Worm (Caenorhabditis elegans): ENCODE data around the gene F17C11.4.

F17C11.4 gene

ce11 chrV:10932411-10932810 lies 19.2 kb upstream of the F17C11.4 start, which contains the start of gene F58B4.5:
TSS of gene F58B4.5 (plus strand) at chrV:10932693.
- TF ChIP-seq nhr-20 (tag; optimal IDR thresholded peaks at IDR 0.05) (peak; percentile 51), lin-35 (GFP tag; optimal IDR thresholded peaks at IDR 0.05) (peak in 1 of 2 experiments; percentile 19), nhr-77 (tag; optimal IDR thresholded peaks at IDR 0.05) (no peak), elt-2 (tag; optimal IDR thresholded peaks at IDR 0.05) (peak; percentile 89), efl-1 (optimal IDR thresholded peaks at IDR 0.05) (no peak), efl-1 (GFP tag; optimal IDR thresholded peaks at IDR 0.05 in 1 of 2) (peak in 1 of 2 experiments; percentile 43), zag-1 (tag; optimal IDR thresholded peaks at IDR 0.05) (no peak)

- TF ChIP-seq nhr-20 (tag; optimal IDR thresholded peaks at IDR 0.05) (peak; percentile 1), zip-4 (GFP tag; optimal IDR thresholded peaks at IDR 0.05) (no peak), sptf-1 (tag; optimal IDR thresholded peaks at IDR 0.05) (no peak), hlh-17 (GFP tag; optimal IDR thresholded peaks at IDR 0.05; ENCODE audit: borderline replicate concordance) (no peak), elt-2 (tag; optimal IDR thresholded peaks at IDR 0.05) (peak; percentile 83), tlp-1 (tag; optimal IDR thresholded peaks at IDR 0.05) (no peak)
Observed at ce11 chrV:10936681-10937080, 15.0 kb upstream of the F17C11.4 start, which contains the start of gene F17C11.12. TSS of gene F17C11.12 (minus strand) at chrV:10936920.

ce11 chrV:10937294-10937693 lies 14.4 kb upstream of the F17C11.4 start:
- TF ChIP-seq mab-9 (GFP tag; IDR thresholded peaks at IDR 0.05) (no peak), lin-14 (GFP tag; optimal IDR thresholded peaks at IDR 0.05) (peak; percentile 67), lsy-2 (tag; optimal IDR thresholded peaks at IDR 0.05) (peak; percentile 26 to 65), C34B4.2 (tag; optimal IDR thresholded peaks at IDR 0.05) (no peak), nhr-85 (tag) (no peak), C16A3.4 (tag; optimal IDR thresholded peaks at IDR 0.05) (no peak), hlh-4 (tag; optimal IDR thresholded peaks at IDR 0.05) (no peak), xbp-1 (tag; optimal IDR thresholded peaks at IDR 0.05) (no peak), dpl-1 (GFP tag; optimal IDR thresholded peaks at IDR 0.05) (peak in 1 of 3 experiments; percentile 2), nhr-47 (tag; optimal IDR thresholded peaks at IDR 0.05) (peak; percentile 73), elt-3 (tag; optimal IDR thresholded peaks at IDR 0.05) (peak in 1 of 6 experiments; percentile 65), ztf-4 (tag; optimal IDR thresholded peaks at IDR 0.05) (peak; percentile 45), nhr-20 (tag; optimal IDR thresholded peaks at IDR 0.05) (peak; percentile 70), blmp-1 (tag; optimal IDR thresholded peaks at IDR 0.05) (no peak), sptf-1 (tag; optimal IDR thresholded peaks at IDR 0.05) (no peak), sup-37 (GFP tag; optimal IDR thresholded peaks at IDR 0.05) (no peak), skn-1 (tag; optimal IDR thresholded peaks at IDR 0.05) (peak; percentile 64), unc-98 (GFP tag; IDR thresholded peaks at IDR 0.05) (no peak), dsc-1 (tag; optimal IDR thresholded peaks at IDR 0.05) (peak; percentile 69), ceh-8 (GFP tag; optimal IDR thresholded peaks at IDR 0.05) (peak; percentile 44), lin-15B (tag; optimal IDR thresholded peaks at IDR 0.05) (no peak), ceh-88 (GFP tag; IDR thresholded peaks at IDR 0.05) (no peak), lin-35 (GFP tag; optimal IDR thresholded peaks at IDR 0.05) (peak in 1 of 2 experiments; percentile 27), irx-1 (tag; optimal IDR thresholded peaks at IDR 0.05) (peak; percentile 17), efl-1 (optimal IDR thresholded peaks at IDR 0.05) (no peak), efl-1 (GFP tag; optimal IDR thresholded peaks at IDR 0.05 in 1 of 2) (peak in 1 of 2 experiments; percentile 62), hlh-17 (GFP tag; optimal IDR thresholded peaks at IDR 0.05; ENCODE audit: borderline replicate concordance) (no peak), nhr-11 (tag; optimal IDR thresholded peaks at IDR 0.05) (peak; percentile 63), aly-2 (tag; optimal IDR thresholded peaks at IDR 0.05) (no peak), fos-1 (tag; optimal IDR thresholded peaks at IDR 0.05) (no peak), sox-4 (tag; optimal IDR thresholded peaks at IDR 0.05) (no peak), nhr-237 (tag; optimal IDR thresholded peaks at IDR 0.05) (no peak), fkh-8 (tag; optimal IDR thresholded peaks at IDR 0.05) (peak; percentile 79), ets-5 (GFP tag; IDR thresholded peaks at IDR 0.05) (no peak), fkh-10 (GFP tag; optimal IDR thresholded peaks at IDR 0.05) (peak; percentile 92), swsn-7 (tag; optimal IDR thresholded peaks at IDR 0.05) (peak; percentile 30), grh-1 (GFP tag; IDR thresholded peaks at IDR 0.05) (no peak), snu-23 (GFP tag; optimal IDR thresholded peaks at IDR 0.05) (peak; percentile 41), mdl-1 (tag; optimal IDR thresholded peaks at IDR 0.05) (no peak), aha-1 (tag; optimal IDR thresholded peaks at IDR 0.05) (no peak), ztf-11 (tag; optimal IDR thresholded peaks at IDR 0.05) (no peak), nhr-28 (tag; optimal IDR thresholded peaks at IDR 0.05) (no peak), mep-1 (tag; optimal IDR thresholded peaks at IDR 0.05) (peak; percentile 30), nhr-71 (tag; optimal IDR thresholded peaks at IDR 0.05) (peak; percentile 88)
